Worm (Caenorhabditis elegans): Measurements from ENCODE around the gene F55G1.1.
A peak's percentile ranks its signal among the peaks of the same experiment; 100 is the strongest.

F55G1.1 gene

ce11 chrIV:7532360-7532759 lies 40.8 kb downstream of the F55G1.1 start, which contains the start of gene R05G6.1:
Gene R05G6.1, plus strand, starts transcription at chrIV:7532660.
- TF ChIP-seq snpc-4 (tag; optimal IDR thresholded peaks at IDR 0.05) (no peak), dpl-1 (GFP tag; optimal IDR thresholded peaks at IDR 0.05) (no peak), Y5F2A.4 (GFP tag; optimal IDR thresholded peaks at IDR 0.05) (no peak), R02D3.7 (tag; optimal IDR thresholded peaks at IDR 0.05) (no peak)

ce11 chrIV:7542485-7543001 lies 51.0 kb downstream of the F55G1.1 start, which contains the start of gene R05G6.10:
Gene R05G6.10, minus strand, starts transcription at chrIV:7542535.
- peak in 1 of 2 experiments; percentile 88 for TF ChIP-seq unc-62 (GFP tag; optimal IDR thresholded peaks at IDR 0.05 in 1 of 2)
- TF ChIP-seq unc-62 (tag; optimal IDR thresholded peaks at IDR 0.05) = no peak
- TF ChIP-seq zip-2 (tag; optimal IDR thresholded peaks at IDR 0.05) = no peak

All from whole organism, L4 larva.